Worm (Caenorhabditis elegans) whole organism, L3 larva: ENCODE measurements around the gene nspc-16.
A peak's percentile ranks its signal among the peaks of the same experiment; 100 is the strongest.

Experiments
- R02D3.7 ChIP-seq: fragments of 150-350 bp; optimal IDR thresholded peaks from 2 replicates; lab custom pipeline; 2014; ENCODE audit warnings: missing biosample characterization, missing genetic modification characterization
- ceh-16 ChIP-seq: sonication (generic microtip); optimal IDR thresholded peaks from 2 replicates; lab custom pipeline; 2017; ENCODE audit warnings: missing biosample characterization, missing genetic modification characterization
- ceh-28 ChIP-seq: fragments of 150-350 bp; optimal IDR thresholded peaks from 2 replicates; lab custom pipeline; 2014; ENCODE audit warnings: missing biosample characterization, missing genetic modification reagents, missing genetic modification characterization
- ceh-82 ChIP-seq: fragments of 150-350 bp; optimal IDR thresholded peaks from 2 replicates; lab custom pipeline; 2014; ENCODE audit warnings: missing biosample characterization, missing genetic modification characterization
- ceh-9 ChIP-seq: sonication (generic microtip); optimal IDR thresholded peaks from 2 replicates; lab custom pipeline; 2018; ENCODE audit warnings: missing biosample characterization, missing genetic modification characterization
- egl-5 ChIP-seq: fragments of 150-350 bp; optimal IDR thresholded peaks from 2 replicates; lab custom pipeline; 2017; ENCODE audit warnings: missing biosample characterization, missing genetic modification reagents, missing genetic modification characterization, inconsistent platforms
- elt-1 ChIP-seq: fragments of 150-350 bp; optimal IDR thresholded peaks from 2 replicates; lab custom pipeline; 2014; ENCODE audit warnings: missing biosample characterization, missing genetic modification characterization
- elt-2 ChIP-seq: sonication (generic microtip); optimal IDR thresholded peaks from 2 replicates; lab custom pipeline; 2016; ENCODE audit warnings: missing genetic modification reagents, mild to moderate bottlenecking, missing genetic modification characterization, missing compliant biosample characterization
- elt-3 ChIP-seq, 3 experiments: fragments of 150-350 bp in 1 of 3; sonication (generic microtip) in 2 of 3; optimal IDR thresholded peaks; 2 replicates in 2 of 3; 4 replicates in 1 of 3; lab custom pipeline; 2014 to 2017; ENCODE audit warnings: missing biosample characterization in 3 of 3, missing genetic modification characterization in 3 of 3
- fkh-10 ChIP-seq: sonication (generic microtip); optimal IDR thresholded peaks from 2 replicates; lab custom pipeline; 2017; ENCODE audit warnings: missing biosample characterization, missing genetic modification reagents, missing genetic modification characterization
- fkh-2 ChIP-seq: fragments of 150-350 bp; optimal IDR thresholded peaks from 2 replicates; lab custom pipeline; 2014; ENCODE audit warnings: missing biosample characterization, missing genetic modification reagents, missing genetic modification characterization
- fos-1 ChIP-seq: fragments of 150-350 bp; optimal IDR thresholded peaks from 2 replicates; lab custom pipeline; 2014; ENCODE audit warnings: missing biosample characterization, missing genetic modification characterization
- hmg-11 ChIP-seq: sonication (generic microtip); optimal IDR thresholded peaks from 2 replicates; lab custom pipeline; 2016; ENCODE audit warnings: missing genetic modification characterization, missing compliant biosample characterization
- jun-1 ChIP-seq: fragments of 150-350 bp; optimal IDR thresholded peaks from 2 replicates; lab custom pipeline; 2014; ENCODE audit warnings: missing biosample characterization, missing genetic modification reagents, missing genetic modification characterization
- lin-15B ChIP-seq: fragments of 150-350 bp; optimal IDR thresholded peaks from 2 replicates; lab custom pipeline; 2014; ENCODE audit warnings: missing biosample characterization, missing genetic modification characterization
- lin-39 ChIP-seq: fragments of 150-350 bp; optimal IDR thresholded peaks from 2 replicates; lab custom pipeline; 2018; ENCODE audit warnings: missing biosample characterization, missing genetic modification reagents, missing genetic modification characterization
- lsy-12 ChIP-seq: sonication (generic microtip); optimal IDR thresholded peaks from 2 replicates; lab custom pipeline; 2016; ENCODE audit warnings: mild to moderate bottlenecking, missing genetic modification characterization, missing compliant biosample characterization
- mml-1 ChIP-seq: fragments of 150-350 bp; sonication (generic microtip); optimal IDR thresholded peaks from 3 replicates; lab custom pipeline; 2014; ENCODE audit warnings: missing biosample characterization, missing genetic modification characterization
- nfya-1 ChIP-seq: sonication (generic microtip); optimal IDR thresholded peaks from 2 replicates; lab custom pipeline; 2017; ENCODE audit warnings: missing genetic modification characterization, mild to moderate bottlenecking, missing compliant biosample characterization, antibody characterized with exemption, moderate library complexity; ENCODE audit not compliant: insufficient read depth
- nhr-11 ChIP-seq: fragments of 150-350 bp; optimal IDR thresholded peaks from 2 replicates; lab custom pipeline; 2014; ENCODE audit warnings: missing biosample characterization, missing genetic modification characterization
- nhr-12 ChIP-seq: fragments of 150-350 bp; optimal IDR thresholded peaks from 2 replicates; lab custom pipeline; 2014; ENCODE audit warnings: missing biosample characterization, missing genetic modification characterization
- nhr-23 ChIP-seq: fragments of 150-350 bp; optimal IDR thresholded peaks from 2 replicates; lab custom pipeline; 2014; ENCODE audit warnings: missing biosample characterization, missing genetic modification reagents, missing genetic modification characterization
- nhr-237 ChIP-seq: fragments of 150-350 bp; optimal IDR thresholded peaks from 2 replicates; lab custom pipeline; 2014; ENCODE audit warnings: missing biosample characterization, missing genetic modification characterization
- nhr-25 ChIP-seq: sonication (generic microtip); optimal IDR thresholded peaks from 2 replicates; lab custom pipeline; 2017; ENCODE audit warnings: missing biosample characterization, missing genetic modification characterization
- nhr-28 ChIP-seq: fragments of 150-350 bp; optimal IDR thresholded peaks from 2 replicates; lab custom pipeline; 2014; ENCODE audit warnings: missing biosample characterization, missing genetic modification characterization
- nhr-43 ChIP-seq: sonication (generic microtip); optimal IDR thresholded peaks from 2 replicates; lab custom pipeline; 2016; ENCODE audit warnings: mild to moderate bottlenecking, missing genetic modification characterization, missing compliant biosample characterization; ENCODE audit not compliant: poor library complexity, severe bottlenecking
- nhr-67 ChIP-seq: fragments of 150-350 bp; optimal IDR thresholded peaks from 2 replicates; lab custom pipeline; 2014; ENCODE audit warnings: missing biosample characterization, missing genetic modification characterization
- nhr-76 ChIP-seq: fragments of 150-350 bp; sonication (generic microtip); optimal IDR thresholded peaks from 5 replicates; lab custom pipeline; 2014; ENCODE audit warnings: missing biosample characterization, missing genetic modification characterization
- pha-4 ChIP-seq: fragments of 150-350 bp; optimal IDR thresholded peaks from 2 replicates; lab custom pipeline; 2014; ENCODE audit warnings: missing biosample characterization, missing genetic modification reagents, missing genetic modification characterization
- pqm-1 ChIP-seq: fragments of 150-350 bp; optimal IDR thresholded peaks from 2 replicates; lab custom pipeline; 2017; ENCODE audit warnings: missing biosample characterization, missing genetic modification characterization, inconsistent platforms
- sea-2 ChIP-seq: fragments of 150-350 bp; sonication (generic microtip); optimal IDR thresholded peaks from 4 replicates; lab custom pipeline; 2014; ENCODE audit warnings: missing biosample characterization, missing genetic modification reagents, missing genetic modification characterization
- skn-1 ChIP-seq: fragments of 150-350 bp; optimal IDR thresholded peaks from 2 replicates; lab custom pipeline; 2014; ENCODE audit warnings: missing biosample characterization, missing genetic modification characterization
- tbx-2 ChIP-seq: sonication (generic microtip); optimal IDR thresholded peaks from 2 replicates; lab custom pipeline; 2016; ENCODE audit warnings: mild to moderate bottlenecking, missing genetic modification characterization, missing compliant biosample characterization
- unc-39 ChIP-seq: sonication (generic microtip); optimal IDR thresholded peaks from 4 replicates; lab custom pipeline; 2017; ENCODE audit warnings: missing biosample characterization, missing genetic modification characterization
- unc-62 ChIP-seq: fragments of 150-350 bp; sonication (generic microtip); optimal IDR thresholded peaks from 4 replicates; lab custom pipeline; 2014; ENCODE audit warnings: missing biosample characterization, missing genetic modification reagents, missing genetic modification characterization
- ztf-11 ChIP-seq: fragments of 150-350 bp; optimal IDR thresholded peaks from 2 replicates; lab custom pipeline; 2014; ENCODE audit warnings: missing biosample characterization, missing genetic modification characterization

nspc-16 gene

DNA sequence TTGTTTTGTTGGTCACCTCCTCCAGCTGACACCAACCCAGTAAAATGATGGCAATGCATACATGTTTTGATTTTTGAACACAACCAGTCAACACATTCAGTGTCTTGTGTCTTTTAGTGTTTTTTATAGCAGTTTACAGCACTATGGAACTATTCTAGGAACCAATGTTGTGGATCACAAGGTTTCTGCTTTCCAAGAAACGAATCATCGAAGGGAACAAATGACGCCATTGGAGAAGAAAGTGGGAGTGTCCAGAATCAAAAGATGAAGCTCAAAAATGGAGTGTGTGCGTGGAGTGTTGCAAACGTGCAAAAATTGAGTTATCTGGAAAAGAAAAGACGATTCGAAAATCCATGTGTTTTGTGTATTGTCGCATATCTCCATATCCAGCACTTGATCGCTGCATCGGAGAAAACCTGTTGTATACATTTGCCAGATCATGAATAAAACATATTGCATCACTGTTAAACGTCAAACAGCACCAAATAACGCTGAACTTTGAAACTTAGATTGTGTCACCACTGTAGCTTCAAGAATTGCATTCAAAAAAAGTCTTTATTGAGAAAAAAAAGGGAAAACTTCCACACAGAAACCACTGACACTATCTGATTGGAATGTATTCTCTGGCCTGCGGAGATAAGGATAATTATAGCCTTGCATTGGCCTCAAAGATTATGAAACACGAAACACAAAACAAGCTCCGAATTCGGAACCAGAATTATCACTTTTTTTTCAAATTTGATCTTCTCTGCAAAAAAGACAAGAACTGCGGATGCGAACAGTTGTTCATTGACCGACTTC, 39.1 kb downstream of the nspc-16 start:
- TF ChIP-seq lin-15B (tag; lab: Kevin White, UChicago) (no peak), hmg-11 (no peak), fos-1 (no peak), unc-62 (GFP tag; lab: Kevin White, UChicago) (no peak), R02D3.7 (tag; lab: Kevin White, UChicago) (no peak), nhr-28 (tag; lab: Kevin White, UChicago) (no peak), sea-2 (no peak), nhr-67 (tag; lab: Kevin White, UChicago) (no peak), elt-2 (tag; lab: Kevin White, UChicago) (peak; percentile 55), fkh-2 (no peak), nhr-11 (tag; lab: Kevin White, UChicago) (peak; percentile 93), nhr-237 (tag; lab: Kevin White, UChicago) (no peak), elt-1 (tag; lab: Kevin White, UChicago) (peak; percentile 70), elt-3 (tag; optimal IDR thresholded peaks at IDR 0.05; lab: Kevin White, UChicago) (peak in 2 of 3 experiments; percentile 41 to 79), skn-1 (tag; lab: Kevin White, UChicago) (no peak), nhr-23 (tag; lab: Kevin White, UChicago) (peak; percentile 6), ceh-28 (tag; lab: Kevin White, UChicago) (no peak), ceh-82 (no peak), ceh-16 (no peak), jun-1 (tag; lab: Kevin White, UChicago) (peak; percentile 73), nfya-1 (tag; lab: Kevin White, UChicago) (peak; percentile 63), nhr-12 (no peak), ztf-11 (tag; lab: Kevin White, UChicago) (no peak), fkh-10 (GFP tag; lab: Kevin White, UChicago) (peak; percentile 92), unc-39 (tag; lab: Kevin White, UChicago) (no peak), pqm-1 (tag; lab: Kevin White, UChicago) (peak; percentile 19), nhr-43 (peak; percentile 85), tbx-2 (tag; lab: Kevin White, UChicago) (no peak), lsy-12 (no peak)
- TF ChIP-seq, all 47 proteins: peak for 10

DNA sequence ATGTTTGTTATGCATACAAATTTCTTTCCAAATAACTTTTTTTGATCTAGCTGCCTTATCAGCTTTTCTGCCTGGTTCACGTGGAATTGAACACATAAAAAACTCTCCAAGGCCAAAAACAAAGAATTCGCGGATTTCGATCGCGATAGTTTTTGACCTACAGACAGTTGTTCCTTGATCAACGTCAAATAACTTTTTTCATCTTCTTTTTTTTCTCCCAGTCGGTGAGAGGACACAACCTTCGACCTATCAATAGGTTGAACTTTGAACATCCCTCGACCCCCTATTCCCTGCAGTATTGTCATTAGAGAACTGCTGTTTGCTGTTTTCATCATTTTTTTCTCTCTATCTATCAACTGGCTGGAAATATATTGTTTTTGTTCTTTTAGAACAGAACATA, 40.4 kb downstream of the nspc-16 start:
- no peak for TF ChIP-seq unc-62 (GFP tag; lab: Kevin White, UChicago)
- TF ChIP-seq unc-39 (tag; lab: Kevin White, UChicago) = no peak
- TF ChIP-seq nfya-1 (tag; lab: Kevin White, UChicago) = no peak
- no peak for TF ChIP-seq ztf-11 (tag; lab: Kevin White, UChicago)
- TF ChIP-seq ceh-28 (tag; lab: Kevin White, UChicago) = no peak
- peak; percentile 8 for TF ChIP-seq pha-4 (tag; lab: Kevin White, UChicago)
- peak; percentile 1 for TF ChIP-seq nhr-25 (tag; lab: Kevin White, UChicago)

DNA sequence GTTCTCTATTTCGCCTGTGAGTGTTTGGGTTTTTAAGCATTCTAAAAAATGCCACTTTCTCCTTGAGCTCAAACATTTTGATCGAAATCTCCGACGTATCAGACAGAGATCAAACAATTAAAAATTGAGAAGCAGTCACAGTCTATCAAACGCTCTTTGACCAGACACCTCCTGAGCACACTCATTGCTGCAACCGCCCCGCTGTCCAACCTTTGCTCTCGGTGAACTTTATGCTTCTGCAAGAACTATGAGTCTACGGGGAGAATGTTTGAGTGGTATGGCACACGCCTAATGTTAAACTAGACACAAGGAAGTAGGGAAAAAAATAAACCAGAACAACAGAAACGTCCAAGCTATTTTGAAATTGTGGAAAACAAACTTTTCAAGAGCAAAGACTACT, 41.9 kb downstream of the nspc-16 start:
- TF ChIP-seq nhr-76 = no peak
- no peak for TF ChIP-seq nhr-25 (tag; lab: Kevin White, UChicago)
- TF ChIP-seq mml-1 = no peak
- no peak for TF ChIP-seq ceh-9 (tag; lab: Kevin White, UChicago)
- no peak for TF ChIP-seq lin-15B (tag; lab: Kevin White, UChicago)
- no peak for TF ChIP-seq ceh-16
- peak; percentile 9 for TF ChIP-seq lin-39

DNA sequence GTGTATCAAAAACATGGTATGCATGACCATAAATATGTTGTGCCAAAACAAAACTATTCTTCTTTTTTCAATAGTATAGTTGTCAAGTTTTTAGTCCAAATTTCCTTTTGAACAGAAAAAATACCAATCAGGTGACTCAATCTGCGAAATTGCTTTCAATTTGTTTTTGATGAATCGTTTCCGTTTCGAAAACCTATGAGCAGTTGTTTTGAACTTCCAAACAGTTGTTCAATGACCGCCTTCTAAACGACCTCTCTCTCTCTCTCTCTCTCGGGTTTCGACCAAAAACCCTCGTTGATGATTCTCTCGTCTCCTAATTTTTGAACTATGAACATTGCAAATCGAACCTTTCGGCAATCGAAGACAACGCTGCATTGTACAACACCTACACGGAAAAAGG, 42.7 kb downstream of the nspc-16 start:
- TF ChIP-seq nhr-23 (tag; lab: Kevin White, UChicago) (peak; percentile 6), egl-5 (tag; lab: Kevin White, UChicago) (peak; percentile 16), fos-1 (no peak)
